Worm (Caenorhabditis elegans) whole organism, late embryonic: ENCODE results near the gene srx-125.

Experiments used
- ceh-9 ChIP-seq: sonication (generic microtip); optimal IDR thresholded peaks from 2 replicates; lab custom pipeline; 2016; ENCODE audit warnings: mild to moderate bottlenecking, missing genetic modification characterization, inconsistent platforms, missing compliant biosample characterization
- nhr-11 ChIP-seq: fragments of 150-350 bp; optimal IDR thresholded peaks from 2 replicates; lab custom pipeline; 2014; ENCODE audit warnings: missing biosample characterization, missing genetic modification characterization

ce11 chrV:13345867-13346328 is 21.2 kb upstream of the srx-125 start, which contains the start of gene twk-43:
- TF ChIP-seq ceh-9 (tag; lab: Kevin White, UChicago): no peak
- no peak for TF ChIP-seq nhr-11 (tag; lab: Kevin White, UChicago)
